Fruit fly (Drosophila melanogaster): ENCODE results near the gene CG15531.

The CG15531 gene

DNA sequence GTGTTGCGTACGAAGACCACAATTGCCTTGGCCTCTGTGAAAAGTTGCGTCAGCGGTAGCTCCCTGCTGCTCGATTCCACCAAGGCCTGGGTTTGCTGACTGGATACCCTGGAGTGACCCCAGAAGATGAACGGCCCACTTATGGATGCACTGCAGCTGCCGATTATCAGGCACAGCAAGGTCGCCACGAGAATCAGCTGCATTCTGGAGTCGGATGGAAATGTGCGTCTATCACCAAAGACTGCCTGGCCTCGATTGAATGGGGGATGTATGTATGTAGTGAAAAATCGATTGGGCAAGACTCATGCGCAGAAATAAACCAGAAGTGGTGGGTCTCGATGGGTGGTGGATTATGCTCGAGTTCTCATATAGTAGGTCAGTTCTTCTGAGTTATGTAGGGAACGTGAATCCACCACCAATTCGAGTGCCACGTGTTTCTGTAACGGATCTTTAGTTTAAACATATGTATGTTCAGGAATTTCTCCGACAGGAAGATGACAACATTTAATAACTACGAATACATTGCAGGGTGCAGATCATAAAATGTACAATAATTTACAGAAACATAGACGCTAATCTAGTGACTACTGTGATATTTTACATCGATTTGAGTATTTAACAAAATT, 29.8 kb downstream of the CG15531 start, which contains the start of gene VhaAC45RP (continued):
- TF ChIP-seq prd (optimal IDR thresholded peaks at IDR 0.05) = no peak
- no peak for TF ChIP-seq prd (GFP tag; IDR thresholded peaks at IDR 0.05)
- TF ChIP-seq zfh2 (GFP tag; optimal IDR thresholded peaks at IDR 0.05) = no peak
- TF ChIP-seq gro (GFP tag; optimal IDR thresholded peaks at IDR 0.05) = no peak
- peak; percentile 13; the same call in 1 of the 2 replicates for TF ChIP-seq Dref (GFP tag; IDR thresholded peaks at IDR 0.05)
- no peak for TF ChIP-seq CG2875 (GFP tag; optimal IDR thresholded peaks at IDR 0.05)
- no peak for TF ChIP-seq CG8281 (tag; optimal IDR thresholded peaks at IDR 0.05)
- TF ChIP-seq danr (GFP tag; IDR thresholded peaks at IDR 0.05) = no peak
- TF ChIP-seq en (GFP tag; optimal IDR thresholded peaks at IDR 0.05) = no peak
- no peak for TF ChIP-seq CG8290 (GFP tag; optimal IDR thresholded peaks at IDR 0.05)
- TF ChIP-seq CG8290 (tag; optimal IDR thresholded peaks at IDR 0.05) = no peak
- TF ChIP-seq Dbx (GFP tag; IDR thresholded peaks at IDR 0.05) = no peak
- TF ChIP-seq CG12155 (GFP tag; optimal IDR thresholded peaks at IDR 0.05) = no peak
- TF ChIP-seq CG8388 (GFP tag; optimal IDR thresholded peaks at IDR 0.05) = no peak
- no peak for TF ChIP-seq CG4707 (GFP tag; optimal IDR thresholded peaks at IDR 0.05)
- no peak for TF ChIP-seq CG31388 (GFP tag; optimal IDR thresholded peaks at IDR 0.05)
- TF ChIP-seq MESR4 (GFP tag; optimal IDR thresholded peaks at IDR 0.05) = peak; percentile 74
- peak; percentile 26 for TF ChIP-seq pros (GFP tag; optimal IDR thresholded peaks at IDR 0.05)
- no peak for TF ChIP-seq grn (GFP tag; optimal IDR thresholded peaks at IDR 0.05)
- TF ChIP-seq crc (GFP tag; optimal IDR thresholded peaks at IDR 0.05) = no peak
- TF ChIP-seq Nf-YA (GFP tag; IDR thresholded peaks at IDR 0.05) = no peak

DNA sequence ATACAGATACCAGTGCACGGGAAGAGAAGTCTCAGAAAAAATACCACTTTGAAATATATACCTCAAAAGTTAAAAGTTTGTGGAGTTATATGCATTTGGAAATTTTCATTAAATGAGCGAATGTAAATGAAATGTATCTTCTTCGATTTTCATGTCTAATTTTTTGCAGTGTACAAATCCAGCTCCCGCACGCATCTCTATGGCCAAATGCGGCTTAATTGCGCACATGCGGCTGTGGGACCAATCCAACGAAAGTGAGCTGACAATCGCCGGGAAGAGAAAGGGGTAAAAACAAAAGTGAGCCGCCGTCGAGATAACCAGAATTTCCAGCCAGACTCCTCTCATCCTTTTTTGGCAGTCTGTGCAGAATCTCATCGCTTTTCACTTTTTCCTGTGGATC, 31.9 kb downstream of the CG15531 start:
- TF ChIP-seq cas (GFP tag; IDR thresholded peaks at IDR 0.05) = no peak
- no peak for TF ChIP-seq Opbp (GFP tag; IDR thresholded peaks at IDR 0.05; ENCODE audit: partially characterized antibody)
- no peak for TF ChIP-seq NK7.1 (GFP tag; optimal IDR thresholded peaks at IDR 0.05)
- no peak for TF ChIP-seq Hr3 (GFP tag; optimal IDR thresholded peaks at IDR 0.05)
- no peak for TF ChIP-seq CG13123 (GFP tag; optimal IDR thresholded peaks at IDR 0.05)
- TF ChIP-seq CG12769 (tag; optimal IDR thresholded peaks at IDR 0.05) = no peak
- TF ChIP-seq NfI (GFP tag; optimal IDR thresholded peaks at IDR 0.05) = no peak
- no peak for TF ChIP-seq CG12155 (GFP tag; optimal IDR thresholded peaks at IDR 0.05)
- TF ChIP-seq GATAe (GFP tag; conservative IDR thresholded peaks at IDR 0.05) = no peak
- TF ChIP-seq CG3847 (GFP tag; IDR thresholded peaks at IDR 0.05) = no peak
- no peak for TF ChIP-seq CG31365 (tag; optimal IDR thresholded peaks at IDR 0.05)
- no peak for TF ChIP-seq CG13894 (tag; optimal IDR thresholded peaks at IDR 0.05)
- TF ChIP-seq dati (GFP tag; IDR thresholded peaks at IDR 0.05) = no peak
- TF ChIP-seq dpn (GFP tag; optimal IDR thresholded peaks at IDR 0.05) = peak; percentile 5 to 35
- TF ChIP-seq CG10274 (GFP tag; optimal IDR thresholded peaks at IDR 0.05) = no peak
- no peak for TF ChIP-seq caup (GFP tag; optimal IDR thresholded peaks at IDR 0.05; ENCODE audit: severe bottlenecking)
- TF ChIP-seq ftz-f1 (GFP tag; optimal IDR thresholded peaks at IDR 0.05) = no peak
- no peak for TF ChIP-seq CG14965 (GFP tag; optimal IDR thresholded peaks at IDR 0.05; ENCODE audit: borderline replicate concordance)
- TF ChIP-seq CG9609 (GFP tag; optimal IDR thresholded peaks at IDR 0.05) = no peak
- no peak for TF ChIP-seq MTF-1 (GFP tag; optimal IDR thresholded peaks at IDR 0.05; ENCODE audit: borderline replicate concordance)
- TF ChIP-seq Antp (GFP tag; optimal IDR thresholded peaks at IDR 0.05) = peak; percentile 15
- TF ChIP-seq CG7357 (GFP tag; IDR thresholded peaks at IDR 0.05) = no peak
- TF ChIP-seq CG32532 (GFP tag; IDR thresholded peaks at IDR 0.05) = no peak
- no peak for TF ChIP-seq rib (GFP tag; IDR thresholded peaks at IDR 0.05)
- no peak for TF ChIP-seq Doc2 (GFP tag; IDR thresholded peaks at IDR 0.05)
- no peak for TF ChIP-seq CG7745 (tag; optimal IDR thresholded peaks at IDR 0.05)
- TF ChIP-seq MESR4 (GFP tag; optimal IDR thresholded peaks at IDR 0.05) = no peak
- TF ChIP-seq NC2β (GFP tag; optimal IDR thresholded peaks at IDR 0.05) = no peak
- no peak for TF ChIP-seq CHES-1-like (GFP tag; optimal IDR thresholded peaks at IDR 0.05)
- no peak for TF ChIP-seq sd (tag; optimal IDR thresholded peaks at IDR 0.05)
- no peak for TF ChIP-seq zen (tag; optimal IDR thresholded peaks at IDR 0.05)
- no peak for TF ChIP-seq gt (GFP tag; IDR thresholded peaks at IDR 0.05)
- peak; percentile 14 to 18 for TF ChIP-seq chif (GFP tag; optimal IDR thresholded peaks at IDR 0.05)

Data from whole organism, embryonic.